Fruit fly (Drosophila melanogaster): ENCODE results near the gene Paics.
A peak's percentile ranks its signal among the peaks of the same experiment; 100 is the strongest.

Gene Paics

dm6 chrX:12724287-12725186 is 35.9 kb downstream of the Paics start:
- TF ChIP-seq CTCF (optimal IDR thresholded peaks at IDR 0.05) (no peak), CG8478 (optimal IDR thresholded peaks at IDR 0.05) (no peak)

dm6 chrX:12723332-12723731 is 37.1 kb downstream of the Paics start:
- TF ChIP-seq CTCF (optimal IDR thresholded peaks at IDR 0.05) = no peak
- TF ChIP-seq CG8478 (optimal IDR thresholded peaks at IDR 0.05) = no peak

dm6 chrX:12722009-12722408 is 38.4 kb downstream of the Paics start:
- TF ChIP-seq CTCF (optimal IDR thresholded peaks at IDR 0.05) (no peak), CG8478 (optimal IDR thresholded peaks at IDR 0.05) (no peak)

- TF ChIP-seq CG8478 (optimal IDR thresholded peaks at IDR 0.05) = no peak
- TF ChIP-seq CTCF (optimal IDR thresholded peaks at IDR 0.05) = peak; percentile 65 to 66
Measured at dm6 chrX:12721111-12721869, 39.1 kb downstream of the Paics start.

- no peak for TF ChIP-seq CTCF (optimal IDR thresholded peaks at IDR 0.05)
- TF ChIP-seq CG8478 (optimal IDR thresholded peaks at IDR 0.05) = no peak
Measured at dm6 chrX:12719940-12720355, 40.5 kb downstream of the Paics start.

dm6 chrX:12719152-12719779 is 41.2 kb downstream of the Paics start:
- no peak for TF ChIP-seq CG8478 (optimal IDR thresholded peaks at IDR 0.05)
- TF ChIP-seq CTCF (optimal IDR thresholded peaks at IDR 0.05) = no peak

- no peak for TF ChIP-seq CG8478 (optimal IDR thresholded peaks at IDR 0.05)
- no peak for TF ChIP-seq CTCF (optimal IDR thresholded peaks at IDR 0.05)
Measured at dm6 chrX:12718625-12719024, 41.8 kb downstream of the Paics start.

dm6 chrX:12708306-12708705 is 52.1 kb downstream of the Paics start:
- TF ChIP-seq CTCF (optimal IDR thresholded peaks at IDR 0.05) (no peak), CG8478 (optimal IDR thresholded peaks at IDR 0.05) (no peak)
